Fruit fly (Drosophila melanogaster) whole organism, larva: ENCODE measurements around the gene Nf1.

Source experiments
- noc ChIP-seq: fragments of 200-800 bp; sonication (Bioruptor generic); optimal IDR thresholded peaks from 3 replicates; lab custom pipeline; 2019; ENCODE audit warnings: missing biosample characterization, mild to moderate bottlenecking, missing genetic modification characterization, moderate library complexity

The Nf1 gene

dm6 chr3R:26014262-26014833 is 31.5 kb downstream of the Nf1 start, which contains the start of gene Kaz-m1:
Gene Kaz-m1, plus strand, starts transcription at chr3R:26014721.
- peak; percentile 65 for TF ChIP-seq noc

dm6 chr3R:26017294-26017770 is 34.5 kb downstream of the Nf1 start:
- no peak for TF ChIP-seq noc

dm6 chr3R:26017771-26018731 is 35.2 kb downstream of the Nf1 start:
- TF ChIP-seq noc, result peak; percentile 43

- TF ChIP-seq noc, result no peak
Measured at dm6 chr3R:26019232-26019631, 36.4 kb downstream of the Nf1 start.

dm6 chr3R:26020244-26021171 is 37.7 kb downstream of the Nf1 start:
- TF ChIP-seq noc, result peak; percentile 22

dm6 chr3R:26021195-26021914 is 38.5 kb downstream of the Nf1 start:
- peak; percentile 88 for TF ChIP-seq noc

dm6 chr3R:26023252-26023651 is 40.4 kb downstream of the Nf1 start:
- no peak for TF ChIP-seq noc

dm6 chr3R:26024596-26025213 is 41.9 kb downstream of the Nf1 start:
- no peak for TF ChIP-seq noc

dm6 chr3R:26026631-26027274 is 43.9 kb downstream of the Nf1 start:
- no peak for TF ChIP-seq noc

dm6 chr3R:26027903-26028302 is 45.1 kb downstream of the Nf1 start:
- no peak for TF ChIP-seq noc

- TF ChIP-seq noc, result no peak
Measured at dm6 chr3R:26030562-26030961, 47.7 kb downstream of the Nf1 start.

dm6 chr3R:26031968-26032610 is 49.3 kb downstream of the Nf1 start:
- no peak for TF ChIP-seq noc

- no peak for TF ChIP-seq noc
Measured at dm6 chr3R:26032611-26033001, 49.8 kb downstream of the Nf1 start.

dm6 chr3R:26034643-26035368 is 52.0 kb downstream of the Nf1 start:
- TF ChIP-seq noc, result no peak
